Worm (Caenorhabditis elegans) whole organism, mixed stage, embryonic: Measurements from ENCODE around the gene clec-119.

Experiments used
- bed-3 ChIP-seq: fragments of 200-800 bp; sonication (Bioruptor generic); optimal IDR thresholded peaks from 3 replicates; lab custom pipeline; 2018; ENCODE audit warnings: mild to moderate bottlenecking, missing genetic modification characterization, moderate library complexity, missing compliant biosample characterization
- cnd-1 ChIP-seq: fragments of 200-800 bp; sonication (Bioruptor generic); optimal IDR thresholded peaks from 2 replicates; lab custom pipeline; 2018; ENCODE audit warnings: mild to moderate bottlenecking, missing genetic modification characterization, missing compliant biosample characterization
- drap-1 ChIP-seq: fragments of 200-800 bp; sonication (Bioruptor generic); optimal IDR thresholded peaks from 3 replicates; lab custom pipeline; 2018; ENCODE audit warnings: mild to moderate bottlenecking, missing genetic modification characterization, missing compliant biosample characterization
- elt-1 ChIP-seq: sonication (generic microtip); optimal IDR thresholded peaks from 2 replicates; lab custom pipeline; 2017; ENCODE audit warnings: missing genetic modification characterization, mild to moderate bottlenecking, missing compliant biosample characterization, antibody characterized with exemption, moderate library complexity, borderline replicate concordance; ENCODE audit not compliant: insufficient read depth
- elt-3 ChIP-seq: fragments of 150-350 bp; optimal IDR thresholded peaks from 2 replicates; lab custom pipeline; 2014; ENCODE audit warnings: missing biosample characterization, missing genetic modification characterization
- flh-1 ChIP-seq: fragments of 200-800 bp; sonication (Bioruptor generic); optimal IDR thresholded peaks from 2 replicates; lab custom pipeline; 2018; ENCODE audit warnings: mild to moderate bottlenecking, missing genetic modification characterization, moderate library complexity, missing compliant biosample characterization
- lin-13 ChIP-seq: fragments of 150-350 bp; optimal IDR thresholded peaks from 2 replicates; lab custom pipeline; 2014; ENCODE audit warnings: missing biosample characterization, missing genetic modification characterization
- pha-4 ChIP-seq: fragments of 150-350 bp; optimal IDR thresholded peaks from 2 replicates; lab custom pipeline; 2018; ENCODE audit warnings: missing biosample characterization, missing genetic modification reagents, missing genetic modification characterization
- snpc-4 ChIP-seq: fragments of 150-350 bp; optimal IDR thresholded peaks from 2 replicates; lab custom pipeline; 2014; ENCODE audit warnings: missing biosample characterization, missing genetic modification characterization
- unc-39 ChIP-seq: fragments of 150-350 bp; optimal IDR thresholded peaks from 2 replicates; lab custom pipeline; 2014; ENCODE audit warnings: missing biosample characterization, missing genetic modification characterization

ce11 chrII:1236003-1236402, 19.7 kb upstream of the clec-119 start:
- TF ChIP-seq snpc-4 (tag; lab: Kevin White, UChicago) (no peak), drap-1 (GFP tag; lab: Kevin White, UChicago) (no peak), bed-3 (GFP tag; lab: Kevin White, UChicago) (no peak), lin-13 (tag; lab: Kevin White, UChicago) (no peak), flh-1 (no peak), unc-39 (tag; lab: Kevin White, UChicago) (no peak), cnd-1 (tag; lab: Kevin White, UChicago) (no peak), elt-3 (tag; lab: Kevin White, UChicago) (no peak), pha-4 (no peak), elt-1 (tag; lab: Kevin White, UChicago) (no peak)
